Worm (Caenorhabditis elegans) whole organism, late embryonic: ENCODE results near the gene E02H1.6.

ENCODE experiments used
- C38D4.7 ChIP-seq: fragments of 200-800 bp; sonication (Bioruptor generic); optimal IDR thresholded peaks from 2 replicates; lab custom pipeline; 2018; ENCODE audit warnings: mild to moderate bottlenecking, missing genetic modification characterization, moderate library complexity, missing compliant biosample characterization
- F13H6.1 ChIP-seq: sonication (generic microtip); optimal IDR thresholded peaks from 2 replicates; lab custom pipeline; 2016; ENCODE audit warnings: missing genetic modification characterization, missing compliant biosample characterization
- ceh-24 ChIP-seq: sonication (generic microtip); optimal IDR thresholded peaks from 2 replicates; lab custom pipeline; 2016; ENCODE audit warnings: mild to moderate bottlenecking, missing genetic modification characterization, missing compliant biosample characterization
- dmd-4 ChIP-seq: sonication (generic microtip); optimal IDR thresholded peaks from 2 replicates; lab custom pipeline; 2016; ENCODE audit warnings: borderline replicate concordance, missing genetic modification characterization, missing compliant biosample characterization
- fkh-10 ChIP-seq: fragments of 150-350 bp; optimal IDR thresholded peaks from 2 replicates; lab custom pipeline; 2014; ENCODE audit warnings: missing biosample characterization, missing genetic modification reagents, missing genetic modification characterization
- gmeb-2 ChIP-seq: sonication (generic microtip); optimal IDR thresholded peaks from 2 replicates; lab custom pipeline; 2016; ENCODE audit warnings: missing genetic modification characterization, inconsistent platforms, missing compliant biosample characterization
- pha-4 ChIP-seq: fragments of 150-350 bp; optimal IDR thresholded peaks from 2 replicates; lab custom pipeline; 2018; ENCODE audit warnings: missing biosample characterization, missing genetic modification reagents, missing genetic modification characterization
- tbx-2 ChIP-seq: sonication (generic microtip); optimal IDR thresholded peaks from 2 replicates; lab custom pipeline; 2016; ENCODE audit warnings: missing genetic modification characterization, missing compliant biosample characterization

DNA sequence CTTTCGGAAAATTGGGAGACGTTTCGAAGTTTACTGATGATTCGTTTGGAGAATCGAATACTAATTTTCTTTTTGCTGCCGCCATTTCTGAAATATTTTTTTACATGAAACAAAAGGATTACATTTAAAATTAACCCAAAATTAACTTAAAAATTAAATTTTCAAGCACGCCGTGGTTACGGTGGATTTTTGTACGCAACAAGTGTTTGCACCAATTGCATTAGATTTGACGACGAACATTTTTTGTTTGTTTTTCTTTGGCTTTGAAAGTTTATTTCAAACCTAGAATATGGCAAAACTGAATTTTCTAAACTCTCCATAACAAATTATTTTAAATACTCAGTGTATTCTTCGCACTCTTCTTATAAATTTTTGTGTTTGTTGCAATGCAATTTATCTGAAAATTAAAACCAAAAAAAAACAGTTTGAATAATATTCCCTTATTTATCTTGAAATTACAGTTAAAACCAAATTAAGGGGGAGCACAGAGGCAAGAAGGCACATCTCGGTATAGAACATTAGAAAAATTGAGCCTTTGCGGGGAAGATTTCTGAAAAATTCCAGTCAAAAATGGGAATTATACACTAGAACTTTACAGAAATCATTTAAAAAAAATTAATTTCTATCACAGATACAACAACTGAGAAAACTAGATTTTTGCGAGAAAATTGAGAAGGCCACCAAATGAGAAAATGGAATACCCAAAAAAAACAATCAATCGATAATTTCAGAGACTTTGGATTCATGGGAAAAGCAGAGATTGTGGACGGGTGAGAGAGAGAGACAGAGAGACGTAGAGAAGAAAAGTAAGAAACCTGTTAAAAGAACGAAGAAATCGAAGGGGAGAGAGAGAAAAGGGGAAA is 20.8 kb downstream of the E02H1.6 start, which contains the start of gene hal-3:
- TF ChIP-seq F13H6.1 (tag; lab: Kevin White, UChicago) (no peak), ceh-24 (tag; lab: Kevin White, UChicago) (no peak), C38D4.7 (no peak), dmd-4 (no peak), tbx-2 (no peak), fkh-10 (GFP tag; lab: Kevin White, UChicago) (no peak), pha-4 (tag; lab: Kevin White, UChicago) (no peak), gmeb-2 (no peak)
